Fruit fly (Drosophila melanogaster) whole organism, adult: ENCODE data around the gene CG9705.
A peak's percentile ranks its signal among the peaks of the same experiment; 100 is the strongest.

Experiments
- CG11617 ChIP-seq: fragments of 200-800 bp; sonication (Bioruptor generic); optimal IDR thresholded peaks from 2 replicates; lab custom pipeline; 2017; ENCODE audit warnings: mild to moderate bottlenecking, missing biosample characterization, missing genetic modification reagents, missing genetic modification characterization
- CG12768 ChIP-seq: fragments of 200-800 bp; sonication (Bioruptor generic); optimal IDR thresholded peaks from 2 replicates; lab custom pipeline; 2017; ENCODE audit warnings: missing biosample characterization, missing genetic modification characterization, mild to moderate bottlenecking, moderate library complexity, missing genetic modification reagents
- CG14711 ChIP-seq: fragments of 200-800 bp; sonication (Bioruptor generic); optimal IDR thresholded peaks from 2 replicates; lab custom pipeline; 2018; ENCODE audit warnings: missing biosample characterization, mild to moderate bottlenecking, missing genetic modification characterization, moderate library complexity
- CG1620 ChIP-seq: fragments of 200-800 bp; sonication (Bioruptor generic); optimal IDR thresholded peaks from 2 replicates; lab custom pipeline; 2016; ENCODE audit warnings: missing biosample characterization, missing genetic modification characterization
- CG33017 ChIP-seq: fragments of 200-800 bp; sonication (Bioruptor generic); optimal IDR thresholded peaks from 2 replicates; lab custom pipeline; 2018; ENCODE audit warnings: missing biosample characterization, mild to moderate bottlenecking, missing genetic modification characterization, moderate library complexity
- CG5204 ChIP-seq: fragments of 200-800 bp; sonication (Bioruptor generic); optimal IDR thresholded peaks from 2 replicates; lab custom pipeline; 2016; ENCODE audit warnings: missing biosample characterization, missing genetic modification characterization
- CG7045 ChIP-seq: fragments of 200-800 bp; sonication (Bioruptor generic); optimal IDR thresholded peaks from 2 replicates; lab custom pipeline; 2017; ENCODE audit warnings: missing biosample characterization, mild to moderate bottlenecking, missing genetic modification characterization
- CG7101 ChIP-seq: fragments of 200-800 bp; sonication (Bioruptor generic); optimal IDR thresholded peaks from 2 replicates; lab custom pipeline; 2018; ENCODE audit warnings: missing biosample characterization, mild to moderate bottlenecking, missing genetic modification characterization, moderate library complexity
- Clk ChIP-seq: fragments of 200-800 bp; sonication (Bioruptor generic); optimal IDR thresholded peaks from 2 replicates; lab custom pipeline; 2017; ENCODE audit warnings: missing biosample characterization, missing genetic modification characterization
- Crg-1 ChIP-seq: fragments of 200-800 bp; sonication (Bioruptor generic); optimal IDR thresholded peaks from 2 replicates; lab custom pipeline; 2016; ENCODE audit warnings: missing biosample characterization, missing genetic modification characterization
- Hr96 ChIP-seq: fragments of 200-800 bp; sonication (Bioruptor generic); optimal IDR thresholded peaks from 2 replicates; lab custom pipeline; 2016; ENCODE audit warnings: missing biosample characterization, missing genetic modification characterization
- Mnt ChIP-seq: fragments of 200-800 bp; sonication (Bioruptor generic); optimal IDR thresholded peaks from 2 replicates; lab custom pipeline; 2016; ENCODE audit warnings: missing biosample characterization, mild to moderate bottlenecking, missing genetic modification characterization
- bab1 ChIP-seq: fragments of 200-800 bp; sonication (Bioruptor generic); optimal IDR thresholded peaks from 3 replicates; lab custom pipeline; 2019; ENCODE audit warnings: missing biosample characterization, mild to moderate bottlenecking, missing genetic modification characterization, moderate library complexity
- cic ChIP-seq: fragments of 200-800 bp; sonication (Bioruptor generic); optimal IDR thresholded peaks from 2 replicates; lab custom pipeline; 2017; ENCODE audit warnings: missing biosample characterization, mild to moderate bottlenecking, missing genetic modification characterization, moderate library complexity
- cnc ChIP-seq, 2 experiments: fragments of >200 bp; optimal IDR thresholded peaks; 2 replicates each; lab custom pipeline; 2017
- kay ChIP-seq: fragments of 200-800 bp; sonication (Bioruptor generic); peaks from one replicate; lab custom pipeline; 2016; ENCODE audit warnings: missing biosample characterization, missing genetic modification characterization, borderline replicate concordance
- ovo ChIP-seq: fragments of 200-800 bp; sonication (Bioruptor generic); optimal IDR thresholded peaks from 2 replicates; lab custom pipeline; 2016; ENCODE audit warnings: missing biosample characterization, missing genetic modification characterization
- pad ChIP-seq: fragments of 200-800 bp; sonication (Bioruptor generic); optimal IDR thresholded peaks from 3 replicates; lab custom pipeline; 2017; ENCODE audit warnings: missing biosample characterization, missing genetic modification characterization, mild to moderate bottlenecking, moderate library complexity, missing genetic modification reagents
- tj ChIP-seq: fragments of 200-800 bp; sonication (Bioruptor generic); optimal IDR thresholded peaks from 3 replicates; lab custom pipeline; 2017; ENCODE audit warnings: missing biosample characterization, mild to moderate bottlenecking, missing genetic modification characterization, moderate library complexity
- toe ChIP-seq: fragments of 200-800 bp; sonication (Bioruptor generic); optimal IDR thresholded peaks from 2 replicates; lab custom pipeline; 2016; ENCODE audit warnings: missing biosample characterization, missing genetic modification characterization

CG9705 gene

dm6 chr3L:16803273-16803672, 23.4 kb downstream of the CG9705 start:
- TF ChIP-seq CG1620 (GFP tag; lab: Kevin White, UChicago): no peak
- no peak for TF ChIP-seq CG33017 (tag; lab: Kevin White, UChicago)
- no peak for TF ChIP-seq CG7101 (tag; lab: Kevin White, UChicago)
- no peak for TF ChIP-seq CG5204 (GFP tag; lab: Kevin White, UChicago)
- no peak for TF ChIP-seq tj (GFP tag; lab: Kevin White, UChicago)
- TF ChIP-seq Clk (GFP tag; lab: Kevin White, UChicago): no peak
- TF ChIP-seq Crg-1 (GFP tag; lab: Kevin White, UChicago): no peak
- TF ChIP-seq kay (GFP tag; lab: Kevin White, UChicago): no peak
- no peak for TF ChIP-seq CG7045
- no peak for TF ChIP-seq CG12768 (GFP tag; lab: Kevin White, UChicago)
- TF ChIP-seq CG14711 (tag; lab: Kevin White, UChicago): no peak
- TF ChIP-seq pad: no peak
- TF ChIP-seq Mnt: no peak
- no peak for TF ChIP-seq toe
- no peak for TF ChIP-seq cic
- TF ChIP-seq cnc (optimal IDR thresholded peaks at IDR 0.05; lab: Kevin White, UChicago): no peak
- TF ChIP-seq CG11617 (GFP tag; lab: Kevin White, UChicago): no peak

- TF ChIP-seq CG7101 (tag; lab: Kevin White, UChicago): peak; percentile 37
- no peak for TF ChIP-seq bab1 (GFP tag; lab: Kevin White, UChicago)
- peak; percentile 63 for TF ChIP-seq Hr96 (GFP tag; lab: Kevin White, UChicago)
- TF ChIP-seq CG33017 (tag; lab: Kevin White, UChicago): peak; percentile 62
- TF ChIP-seq CG7045: peak; percentile 93
- peak; percentile 53 for TF ChIP-seq CG14711 (tag; lab: Kevin White, UChicago)
- peak; percentile 59 for TF ChIP-seq Mnt
- no peak for TF ChIP-seq cnc (optimal IDR thresholded peaks at IDR 0.05; lab: Kevin White, UChicago)
- TF ChIP-seq cic: peak; percentile 91
- no peak for TF ChIP-seq kay (GFP tag; lab: Kevin White, UChicago)
- TF ChIP-seq Crg-1 (GFP tag; lab: Kevin White, UChicago): peak; percentile 49
- TF ChIP-seq CG11617 (GFP tag; lab: Kevin White, UChicago): peak; percentile 49
- peak; percentile 59 for TF ChIP-seq toe
- no peak for TF ChIP-seq CG1620 (GFP tag; lab: Kevin White, UChicago)
- TF ChIP-seq CG5204 (GFP tag; lab: Kevin White, UChicago): peak; percentile 47
- peak; percentile 66 for TF ChIP-seq ovo
- TF ChIP-seq Clk (GFP tag; lab: Kevin White, UChicago): peak; percentile 74
- TF ChIP-seq tj (GFP tag; lab: Kevin White, UChicago): peak; percentile 32
- peak; percentile 61 for TF ChIP-seq pad
- peak; percentile 93 for TF ChIP-seq CG12768 (GFP tag; lab: Kevin White, UChicago)
These were observed 23.9 kb downstream of the CG9705 start for dm6 chr3L:16803708-16804350.

DNA sequence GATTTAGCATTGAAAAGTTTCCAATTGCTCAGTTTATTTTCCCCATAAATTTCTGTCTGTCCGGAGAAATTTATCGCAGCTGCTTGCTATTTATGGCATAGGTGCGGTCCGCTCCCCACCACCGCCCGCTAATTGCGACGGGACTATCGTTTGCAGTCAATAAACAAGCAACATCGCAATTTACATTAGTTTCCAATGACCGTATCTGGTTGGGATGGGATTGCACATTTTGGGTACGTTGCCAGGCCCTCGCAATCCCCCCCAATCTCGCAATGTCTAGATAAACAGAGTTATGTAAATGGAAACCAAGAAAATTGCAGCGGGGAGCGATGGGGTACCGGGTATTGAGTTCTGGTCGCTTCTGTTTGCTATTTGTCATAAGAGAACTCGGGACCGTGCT, 24.7 kb downstream of the CG9705 start, which contains the start of gene nudC:
Gene nudC, plus strand, starts transcription at position 368 of the 400 bp plus-strand sequence.
- peak; percentile 72 for TF ChIP-seq kay (GFP tag; lab: Kevin White, UChicago)
- no peak for TF ChIP-seq Clk (GFP tag; lab: Kevin White, UChicago)
- peak; percentile 85 for TF ChIP-seq tj (GFP tag; lab: Kevin White, UChicago)
- TF ChIP-seq Crg-1 (GFP tag; lab: Kevin White, UChicago): peak; percentile 60
- no peak for TF ChIP-seq CG33017 (tag; lab: Kevin White, UChicago)
- TF ChIP-seq cnc (optimal IDR thresholded peaks at IDR 0.05; lab: Kevin White, UChicago): no peak
- peak; percentile 37 for TF ChIP-seq CG1620 (GFP tag; lab: Kevin White, UChicago)
- peak; percentile 36 for TF ChIP-seq CG7101 (tag; lab: Kevin White, UChicago)
- peak; percentile 50 for TF ChIP-seq CG7045
- TF ChIP-seq pad: peak; percentile 16
- TF ChIP-seq Mnt: peak; percentile 21
- TF ChIP-seq cic: peak; percentile 59
- TF ChIP-seq CG5204 (GFP tag; lab: Kevin White, UChicago): no peak
- TF ChIP-seq Hr96 (GFP tag; lab: Kevin White, UChicago): no peak
- TF ChIP-seq CG11617 (GFP tag; lab: Kevin White, UChicago): no peak
- no peak for TF ChIP-seq toe
- no peak for TF ChIP-seq CG14711 (tag; lab: Kevin White, UChicago)
- TF ChIP-seq bab1 (GFP tag; lab: Kevin White, UChicago): no peak
- TF ChIP-seq ovo: peak; percentile 68
- TF ChIP-seq CG12768 (GFP tag; lab: Kevin White, UChicago): peak; percentile 27

- TF ChIP-seq kay (GFP tag; lab: Kevin White, UChicago) (peak; percentile 46), CG5204 (GFP tag; lab: Kevin White, UChicago) (peak; percentile 54), Mnt (no peak), Hr96 (GFP tag; lab: Kevin White, UChicago) (peak; percentile 46), CG33017 (tag; lab: Kevin White, UChicago) (peak; percentile 69), Crg-1 (GFP tag; lab: Kevin White, UChicago) (no peak), cic (no peak), CG7101 (tag; lab: Kevin White, UChicago) (peak; percentile 15), Clk (GFP tag; lab: Kevin White, UChicago) (no peak), bab1 (GFP tag; lab: Kevin White, UChicago) (no peak), CG7045 (peak; percentile 60), toe (no peak), cnc (optimal IDR thresholded peaks at IDR 0.05; lab: Kevin White, UChicago) (no peak), CG1620 (GFP tag; lab: Kevin White, UChicago) (no peak), pad (peak; percentile 65), CG14711 (tag; lab: Kevin White, UChicago) (peak; percentile 18)
These were observed 26.2 kb downstream of the CG9705 start for dm6 chr3L:16805806-16806719.
